Worm (Caenorhabditis elegans) whole organism, mixed stage, embryonic: ENCODE results near the gene F41H10.2.

Experiments
- M03D4.4 ChIP-seq: sonication (generic microtip); optimal IDR thresholded peaks from 2 replicates; lab custom pipeline; 2017; ENCODE audit warnings: mild to moderate bottlenecking, missing genetic modification characterization, missing compliant biosample characterization
- bed-3 ChIP-seq: fragments of 200-800 bp; sonication (Bioruptor generic); optimal IDR thresholded peaks from 3 replicates; lab custom pipeline; 2018; ENCODE audit warnings: mild to moderate bottlenecking, missing genetic modification characterization, moderate library complexity, missing compliant biosample characterization
- blmp-1 ChIP-seq: fragments of 150-350 bp; optimal IDR thresholded peaks from 2 replicates; lab custom pipeline; 2014; ENCODE audit warnings: missing biosample characterization, missing genetic modification characterization
- ceh-39 ChIP-seq: fragments of 150-350 bp; optimal IDR thresholded peaks from 2 replicates; lab custom pipeline; 2014; ENCODE audit warnings: missing biosample characterization, missing genetic modification characterization
- ceh-43 ChIP-seq: fragments of 200-800 bp; sonication (Bioruptor generic); optimal IDR thresholded peaks from 2 replicates; lab custom pipeline; 2018; ENCODE audit warnings: mild to moderate bottlenecking, missing genetic modification characterization, moderate library complexity, missing compliant biosample characterization
- ceh-83 ChIP-seq: fragments of 200-800 bp; sonication (Bioruptor generic); optimal IDR thresholded peaks from 2 replicates; lab custom pipeline; 2018; ENCODE audit warnings: mild to moderate bottlenecking, missing genetic modification characterization, missing compliant biosample characterization
- ces-1 ChIP-seq: fragments of 150-350 bp; optimal IDR thresholded peaks from 2 replicates; lab custom pipeline; 2014; ENCODE audit warnings: missing biosample characterization, missing genetic modification reagents, missing genetic modification characterization
- drap-1 ChIP-seq: fragments of 200-800 bp; sonication (Bioruptor generic); optimal IDR thresholded peaks from 3 replicates; lab custom pipeline; 2018; ENCODE audit warnings: mild to moderate bottlenecking, missing genetic modification characterization, missing compliant biosample characterization
- elt-1 ChIP-seq: sonication (generic microtip); optimal IDR thresholded peaks from 2 replicates; lab custom pipeline; 2017; ENCODE audit warnings: missing genetic modification characterization, mild to moderate bottlenecking, missing compliant biosample characterization, antibody characterized with exemption, moderate library complexity, borderline replicate concordance; ENCODE audit not compliant: insufficient read depth
- elt-3 ChIP-seq: fragments of 150-350 bp; optimal IDR thresholded peaks from 2 replicates; lab custom pipeline; 2014; ENCODE audit warnings: missing biosample characterization, missing genetic modification characterization
- flh-1 ChIP-seq: fragments of 200-800 bp; sonication (Bioruptor generic); optimal IDR thresholded peaks from 2 replicates; lab custom pipeline; 2018; ENCODE audit warnings: mild to moderate bottlenecking, missing genetic modification characterization, moderate library complexity, missing compliant biosample characterization
- ham-2 ChIP-seq: fragments of 200-800 bp; sonication (Bioruptor generic); optimal IDR thresholded peaks from 2 replicates; lab custom pipeline; 2018; ENCODE audit warnings: mild to moderate bottlenecking, missing genetic modification characterization, missing compliant biosample characterization
- hlh-1 ChIP-seq: fragments of 150-350 bp; optimal IDR thresholded peaks from 2 replicates; lab custom pipeline; 2014; ENCODE audit warnings: missing biosample characterization, missing genetic modification reagents, missing genetic modification characterization
- lin-13 ChIP-seq: fragments of 150-350 bp; optimal IDR thresholded peaks from 2 replicates; lab custom pipeline; 2014; ENCODE audit warnings: missing biosample characterization, missing genetic modification characterization
- lsy-2 ChIP-seq: fragments of 150-350 bp; optimal IDR thresholded peaks from 2 replicates; lab custom pipeline; 2014; ENCODE audit warnings: missing biosample characterization, missing genetic modification characterization
- mab-5 ChIP-seq: fragments of 150-350 bp; optimal IDR thresholded peaks from 2 replicates; lab custom pipeline; 2014; ENCODE audit warnings: missing biosample characterization, missing genetic modification characterization
- mep-1 ChIP-seq: fragments of 150-350 bp; optimal IDR thresholded peaks from 2 replicates; lab custom pipeline; 2017; ENCODE audit warnings: missing biosample characterization, missing genetic modification reagents, missing genetic modification characterization, inconsistent platforms
- nhr-12 ChIP-seq: fragments of 150-350 bp; optimal IDR thresholded peaks from 2 replicates; lab custom pipeline; 2014; ENCODE audit warnings: missing biosample characterization, missing genetic modification characterization
- nhr-237 ChIP-seq: fragments of 150-350 bp; optimal IDR thresholded peaks from 2 replicates; lab custom pipeline; 2014; ENCODE audit warnings: missing biosample characterization, missing genetic modification characterization
- nhr-28 ChIP-seq: fragments of 150-350 bp; optimal IDR thresholded peaks from 2 replicates; lab custom pipeline; 2014; ENCODE audit warnings: missing biosample characterization, missing genetic modification characterization
- nhr-76 ChIP-seq: sonication (generic microtip); optimal IDR thresholded peaks from 2 replicates; lab custom pipeline; 2017; ENCODE audit warnings: missing biosample characterization, missing genetic modification characterization
- pha-4 ChIP-seq: fragments of 150-350 bp; optimal IDR thresholded peaks from 2 replicates; lab custom pipeline; 2018; ENCODE audit warnings: missing biosample characterization, missing genetic modification reagents, missing genetic modification characterization
- sem-2 ChIP-seq: fragments of 200-800 bp; sonication (Bioruptor generic); optimal IDR thresholded peaks from 2 replicates; lab custom pipeline; 2018; ENCODE audit warnings: mild to moderate bottlenecking, missing genetic modification characterization, missing compliant biosample characterization
- snpc-4 ChIP-seq: fragments of 150-350 bp; optimal IDR thresholded peaks from 2 replicates; lab custom pipeline; 2014; ENCODE audit warnings: missing biosample characterization, missing genetic modification characterization
- sptf-1 ChIP-seq: sonication (generic microtip); optimal IDR thresholded peaks from 2 replicates; lab custom pipeline; 2017; ENCODE audit warnings: mild to moderate bottlenecking, missing genetic modification characterization, moderate library complexity, missing compliant biosample characterization
- tbx-8 ChIP-seq: fragments of 200-800 bp; sonication (Bioruptor generic); optimal IDR thresholded peaks from 2 replicates; lab custom pipeline; 2018; ENCODE audit warnings: mild to moderate bottlenecking, missing genetic modification characterization, moderate library complexity, missing compliant biosample characterization
- unc-120 ChIP-seq: sonication (generic microtip); optimal IDR thresholded peaks from 2 replicates; lab custom pipeline; 2017; ENCODE audit warnings: missing genetic modification characterization, missing compliant biosample characterization; ENCODE audit not compliant: poor library complexity, severe bottlenecking
- unc-39 ChIP-seq: fragments of 150-350 bp; optimal IDR thresholded peaks from 2 replicates; lab custom pipeline; 2014; ENCODE audit warnings: missing biosample characterization, missing genetic modification characterization
- unc-62 ChIP-seq: fragments of 150-350 bp; optimal IDR thresholded peaks from 2 replicates; lab custom pipeline; 2014; ENCODE audit warnings: missing biosample characterization, missing genetic modification reagents, missing genetic modification characterization
- zip-8 ChIP-seq: fragments of 150-350 bp; optimal IDR thresholded peaks from 2 replicates; lab custom pipeline; 2014; ENCODE audit warnings: missing biosample characterization, missing genetic modification characterization
- ztf-11 ChIP-seq: fragments of 150-350 bp; optimal IDR thresholded peaks from 2 replicates; lab custom pipeline; 2014; ENCODE audit warnings: missing biosample characterization, missing genetic modification characterization

Gene F41H10.2

DNA sequence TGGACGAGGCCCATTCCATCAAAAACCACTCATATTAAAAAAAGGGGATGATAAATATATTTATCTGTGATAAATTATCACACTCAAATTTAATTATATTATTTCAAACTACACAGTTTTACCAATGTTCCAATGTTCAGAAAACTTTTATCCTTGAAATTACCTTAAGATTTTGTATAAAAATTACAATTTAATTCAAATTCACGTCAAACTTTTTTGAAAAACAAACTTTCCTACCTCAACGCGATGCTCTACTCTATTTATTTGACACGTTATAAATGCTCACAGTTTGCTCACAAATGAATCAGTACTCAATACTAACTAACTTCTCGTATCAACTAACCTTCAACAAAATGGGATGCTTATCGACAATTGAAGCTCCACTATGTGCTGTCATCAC is 1.2 kb downstream of the F41H10.2 start, which contains the start of gene F41H10.1:
Gene F41H10.1, plus strand, starts transcription at position 301 of the 400 bp plus-strand sequence.
- TF ChIP-seq pha-4, result no peak
- TF ChIP-seq sptf-1 (tag; lab: Kevin White, UChicago), result no peak
- TF ChIP-seq nhr-28 (tag; lab: Kevin White, UChicago), result no peak
- no peak for TF ChIP-seq elt-1 (tag; lab: Kevin White, UChicago)
- TF ChIP-seq unc-120 (tag; lab: Kevin White, UChicago), result no peak
- no peak for TF ChIP-seq elt-3 (tag; lab: Kevin White, UChicago)
- no peak for TF ChIP-seq nhr-12
- TF ChIP-seq ceh-43, result no peak
- TF ChIP-seq mep-1 (tag; lab: Kevin White, UChicago), result no peak
- no peak for TF ChIP-seq blmp-1 (tag; lab: Kevin White, UChicago)
- TF ChIP-seq unc-62, result no peak
- TF ChIP-seq ceh-39 (tag; lab: Kevin White, UChicago), result no peak
- TF ChIP-seq lin-13 (tag; lab: Kevin White, UChicago), result no peak
- no peak for TF ChIP-seq sem-2 (GFP tag; lab: Kevin White, UChicago)
- TF ChIP-seq hlh-1 (tag; lab: Kevin White, UChicago), result no peak
- TF ChIP-seq zip-8 (tag; lab: Kevin White, UChicago), result no peak
- TF ChIP-seq unc-39 (tag; lab: Kevin White, UChicago), result no peak

DNA sequence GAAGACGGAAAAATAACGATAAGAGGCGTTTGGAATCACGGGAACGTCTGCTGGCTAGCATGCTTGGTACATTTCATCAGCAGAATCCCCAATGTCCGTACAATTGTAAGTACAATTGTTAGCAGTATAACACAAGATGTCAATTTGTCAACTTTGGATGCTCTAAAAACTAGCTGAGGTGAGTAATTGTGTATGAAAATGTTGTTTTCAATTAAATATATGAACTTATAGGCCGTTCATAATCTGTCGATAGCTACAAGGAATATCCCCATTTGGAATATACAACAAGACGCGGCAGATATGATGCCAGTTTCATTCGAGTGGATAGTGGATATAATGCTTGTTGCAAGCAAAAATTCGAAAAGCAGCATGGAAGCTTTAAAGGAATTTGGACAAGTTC is 3.6 kb downstream of the F41H10.2 start, which contains the start of gene F41H10.12:
Gene F41H10.12, plus strand, starts transcription at position 301 of the 400 bp plus-strand sequence.
- TF ChIP-seq lsy-2 (tag; lab: Kevin White, UChicago) (no peak), unc-62 (no peak), ham-2 (no peak), nhr-76 (no peak), unc-120 (tag; lab: Kevin White, UChicago) (no peak)

DNA sequence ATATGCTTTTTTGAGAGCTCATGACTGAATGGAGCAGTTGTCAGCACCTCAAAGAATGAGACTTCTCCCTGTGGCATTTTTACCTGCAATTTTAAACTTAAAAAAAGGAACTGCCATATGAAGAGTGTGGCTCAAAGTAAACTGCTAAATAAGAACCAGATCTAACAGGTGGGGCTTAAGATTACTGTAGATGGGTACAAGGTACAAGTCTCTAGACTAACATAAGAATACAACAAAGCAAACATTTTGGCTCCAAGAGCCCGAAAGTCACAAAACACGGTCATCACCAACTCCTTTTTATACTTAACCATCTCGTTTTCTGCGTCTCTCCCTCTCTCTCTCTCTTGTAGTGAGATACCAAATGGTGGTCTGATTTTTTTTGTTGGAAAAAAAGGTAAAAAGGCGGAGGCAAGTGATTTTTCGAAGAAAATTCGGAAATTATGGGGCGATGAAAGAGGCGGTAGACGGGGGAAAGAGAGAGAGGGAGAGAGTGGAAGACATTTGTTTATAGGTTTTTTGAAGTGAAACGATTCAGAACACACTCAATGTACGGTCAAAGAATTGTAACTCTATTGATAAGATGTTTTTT is 7.1 kb downstream of the F41H10.2 start, which contains the start of gene elo-6:
Gene elo-6, minus strand, starts transcription at position 83 of the 589 bp plus-strand sequence.
- no peak for TF ChIP-seq ceh-83 (GFP tag; lab: Kevin White, UChicago)
- no peak for TF ChIP-seq ztf-11
- TF ChIP-seq tbx-8 (GFP tag; lab: Kevin White, UChicago), result no peak
- TF ChIP-seq M03D4.4 (tag; lab: Kevin White, UChicago), result no peak
- TF ChIP-seq flh-1 (GFP tag; lab: Kevin White, UChicago), result no peak
- TF ChIP-seq blmp-1 (tag; lab: Kevin White, UChicago), result no peak
- TF ChIP-seq ces-1 (GFP tag; lab: Kevin White, UChicago), result no peak
- no peak for TF ChIP-seq ceh-39 (tag; lab: Kevin White, UChicago)
- TF ChIP-seq ham-2, result no peak
- TF ChIP-seq nhr-76, result no peak
- no peak for TF ChIP-seq unc-62
- no peak for TF ChIP-seq bed-3 (GFP tag; lab: Kevin White, UChicago)
- TF ChIP-seq elt-1 (tag; lab: Kevin White, UChicago), result no peak
- no peak for TF ChIP-seq sem-2 (GFP tag; lab: Kevin White, UChicago)
- no peak for TF ChIP-seq ceh-43
- TF ChIP-seq drap-1 (GFP tag; lab: Kevin White, UChicago), result no peak
- no peak for TF ChIP-seq mep-1 (tag; lab: Kevin White, UChicago)
- TF ChIP-seq unc-120 (tag; lab: Kevin White, UChicago), result no peak

DNA sequence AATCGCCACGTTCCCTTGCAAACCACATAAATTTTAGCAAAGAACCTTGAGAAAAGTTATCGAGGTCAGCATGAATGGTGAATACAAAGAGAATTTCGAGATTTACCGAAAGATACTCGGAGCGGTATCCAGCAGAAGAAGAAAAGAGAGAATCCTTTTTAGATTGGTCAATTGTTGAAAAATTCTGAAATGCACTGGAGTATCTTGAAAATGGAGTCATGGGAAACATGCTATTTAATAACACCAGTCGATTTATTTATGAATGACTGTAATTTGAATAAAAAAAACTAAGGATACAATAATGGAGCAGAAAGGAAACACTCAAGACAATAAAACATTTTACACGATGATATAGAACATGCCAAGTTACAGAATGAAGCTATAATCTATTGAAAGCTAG is 8.5 kb downstream of the F41H10.2 start:
- no peak for TF ChIP-seq lsy-2 (tag; lab: Kevin White, UChicago)
- no peak for TF ChIP-seq unc-62
- TF ChIP-seq nhr-28 (tag; lab: Kevin White, UChicago), result no peak
- TF ChIP-seq sem-2 (GFP tag; lab: Kevin White, UChicago), result no peak
- no peak for TF ChIP-seq nhr-76
- TF ChIP-seq nhr-237 (tag; lab: Kevin White, UChicago), result no peak
- no peak for TF ChIP-seq tbx-8 (GFP tag; lab: Kevin White, UChicago)
- TF ChIP-seq snpc-4 (tag; lab: Kevin White, UChicago), result no peak
- no peak for TF ChIP-seq unc-39 (tag; lab: Kevin White, UChicago)
- TF ChIP-seq nhr-12, result no peak
- no peak for TF ChIP-seq ztf-11
- TF ChIP-seq ham-2, result no peak
- no peak for TF ChIP-seq ceh-43
- no peak for TF ChIP-seq mab-5 (tag; lab: Kevin White, UChicago)
